Worm (Caenorhabditis elegans) whole organism, young adult: ENCODE measurements around the gene Y24F12A.1.

Experiments used
- B0261.1 ChIP-seq: sonication (generic microtip); optimal IDR thresholded peaks from 2 replicates; lab custom pipeline; 2016; ENCODE audit warnings: mild to moderate bottlenecking, missing genetic modification characterization, moderate library complexity, missing compliant biosample characterization
- B0336.3 ChIP-seq: fragments of 200-800 bp; sonication (Bioruptor generic); IDR thresholded peaks from 2 replicates; pipeline ENCODE4 v1.3.6; 2022; ENCODE audit warnings: missing genetic modification characterization, missing compliant biosample characterization
- F22D6.2 ChIP-seq: sonication (generic microtip); optimal IDR thresholded peaks from 2 replicates; lab custom pipeline; 2016; ENCODE audit warnings: mild to moderate bottlenecking, missing genetic modification characterization, missing compliant biosample characterization
- F23B12.7 ChIP-seq: sonication (generic microtip); optimal IDR thresholded peaks from 2 replicates; lab custom pipeline; 2017; ENCODE audit warnings: missing genetic modification characterization, mild to moderate bottlenecking, missing compliant biosample characterization, antibody characterized with exemption, moderate library complexity; ENCODE audit not compliant: insufficient read depth
- F33H1.4 ChIP-seq: fragments of 200-800 bp; sonication (Bioruptor generic); IDR thresholded peaks from 2 replicates; pipeline ENCODE4 v1.3.6; 2022; ENCODE audit warnings: missing genetic modification reagents, missing genetic modification characterization, missing compliant biosample characterization
- F39B2.1 ChIP-seq: fragments of 200-800 bp; sonication (Bioruptor generic); IDR thresholded peaks from 2 replicates; pipeline ENCODE4 v1.3.6; 2022; ENCODE audit warnings: missing genetic modification reagents, missing genetic modification characterization, missing compliant biosample characterization
- F52B5.7 ChIP-seq: sonication (generic microtip); optimal IDR thresholded peaks from 2 replicates; lab custom pipeline; 2016; ENCODE audit warnings: mild to moderate bottlenecking, missing genetic modification characterization, missing compliant biosample characterization
- F57A8.1 ChIP-seq: fragments of 200-800 bp; sonication (Bioruptor generic); optimal IDR thresholded peaks from 2 replicates; lab custom pipeline; 2018; ENCODE audit warnings: mild to moderate bottlenecking, missing genetic modification characterization, moderate library complexity, missing compliant biosample characterization
- Y79H2A.3 ChIP-seq: fragments of 200-800 bp; sonication (Bioruptor generic); conservative IDR thresholded peaks from 2 replicates; pipeline ENCODE4 v1.3.6; 2022; ENCODE audit warnings: missing genetic modification reagents, missing genetic modification characterization, missing compliant biosample characterization
- ZK185.1 ChIP-seq: sonication (generic microtip); optimal IDR thresholded peaks from 2 replicates; lab custom pipeline; 2016; ENCODE audit warnings: mild to moderate bottlenecking, missing genetic modification characterization, missing compliant biosample characterization; ENCODE audit not compliant: poor library complexity, severe bottlenecking
- akir-1 ChIP-seq: fragments of 200-800 bp; sonication (Bioruptor generic); optimal IDR thresholded peaks from 2 replicates; lab custom pipeline; 2018; ENCODE audit warnings: mild to moderate bottlenecking, missing genetic modification characterization, moderate library complexity, missing compliant biosample characterization
- ama-1 ChIP-seq, 3 experiments: fragments of 150-350 bp in 1 of 3; sonication (generic microtip) in 2 of 3; optimal IDR thresholded peaks; 2 replicates each; lab custom pipeline; 2014 to 2018; ENCODE audit warnings: missing biosample characterization in 2 of 3, missing genetic modification characterization in 2 of 3, missing genetic modification reagents in 2 of 3
- aptf-2 ChIP-seq: fragments of 200-800 bp; sonication (Bioruptor generic); conservative IDR thresholded peaks from 2 replicates; pipeline ENCODE4 v1.3.6; 2022; ENCODE audit warnings: missing genetic modification reagents, missing genetic modification characterization, missing compliant biosample characterization
- aptf-3 ChIP-seq: fragments of 200-800 bp; sonication (Bioruptor generic); IDR thresholded peaks from 2 replicates; pipeline ENCODE4 v1.3.6; 2022; ENCODE audit warnings: missing genetic modification characterization, missing compliant biosample characterization
- atf-7 ChIP-seq: sonication (generic microtip); optimal IDR thresholded peaks from 2 replicates; lab custom pipeline; 2017; ENCODE audit warnings: mild to moderate bottlenecking, missing genetic modification characterization, missing compliant biosample characterization
- attf-5 ChIP-seq: fragments of 200-800 bp; sonication (Bioruptor generic); optimal IDR thresholded peaks from 2 replicates; lab custom pipeline; 2018; ENCODE audit warnings: mild to moderate bottlenecking, missing genetic modification characterization, missing compliant biosample characterization
- ccch-3 ChIP-seq: fragments of 200-800 bp; sonication (Bioruptor generic); optimal IDR thresholded peaks from 2 replicates; lab custom pipeline; 2018; ENCODE audit warnings: mild to moderate bottlenecking, missing genetic modification characterization, missing compliant biosample characterization
- ceh-27 ChIP-seq: fragments of 200-800 bp; sonication (Bioruptor generic); optimal IDR thresholded peaks from 2 replicates; lab custom pipeline; 2018; ENCODE audit warnings: mild to moderate bottlenecking, missing genetic modification characterization, moderate library complexity, missing compliant biosample characterization
- ceh-58 ChIP-seq: fragments of 200-800 bp; sonication (Bioruptor generic); IDR thresholded peaks from 2 replicates; pipeline ENCODE4 v1.3.6; 2022; ENCODE audit warnings: missing genetic modification characterization, missing compliant biosample characterization
- die-1 ChIP-seq: sonication (generic microtip); optimal IDR thresholded peaks from 2 replicates; lab custom pipeline; 2016; ENCODE audit warnings: missing genotype, mild to moderate bottlenecking, missing genetic modification characterization, missing compliant biosample characterization
- dox-1 ChIP-seq: fragments of 200-800 bp; sonication (Bioruptor generic); IDR thresholded peaks from 2 replicates; pipeline ENCODE4 v1.3.6; 2022; ENCODE audit warnings: missing genetic modification reagents, missing genetic modification characterization, missing compliant biosample characterization
- dpff-1 ChIP-seq: sonication (generic microtip); optimal IDR thresholded peaks from 2 replicates; lab custom pipeline; 2017; ENCODE audit warnings: mild to moderate bottlenecking, missing genetic modification characterization, missing compliant biosample characterization
- egl-44 ChIP-seq: fragments of 200-800 bp; sonication (Bioruptor generic); IDR thresholded peaks from 2 replicates; pipeline ENCODE4 v1.3.6; 2022; ENCODE audit warnings: missing genetic modification reagents, missing genetic modification characterization, missing compliant biosample characterization
- ekl-4 ChIP-seq: fragments of 200-800 bp; sonication (Bioruptor generic); IDR thresholded peaks from 2 replicates; pipeline ENCODE4 v1.3.6; 2022; ENCODE audit warnings: missing genetic modification reagents, missing genetic modification characterization, missing compliant biosample characterization
- hlh-12 ChIP-seq: sonication (generic microtip); optimal IDR thresholded peaks from 2 replicates; lab custom pipeline; 2016; ENCODE audit warnings: missing genetic modification characterization, missing compliant biosample characterization
- let-526 ChIP-seq: fragments of 200-800 bp; sonication (Bioruptor generic); IDR thresholded peaks from 2 replicates; pipeline ENCODE4 v1.3.6; 2022; ENCODE audit warnings: missing genetic modification reagents, missing genetic modification characterization, missing compliant biosample characterization
- madf-8 ChIP-seq: fragments of 200-800 bp; sonication (Bioruptor generic); conservative IDR thresholded peaks from 2 replicates; pipeline ENCODE4 v1.3.6; 2022; ENCODE audit warnings: missing genetic modification reagents, missing genetic modification characterization, missing compliant biosample characterization
- mes-4 ChIP-seq: sonication (generic microtip); optimal IDR thresholded peaks from 2 replicates; lab custom pipeline; 2016; ENCODE audit warnings: missing genotype, missing genetic modification characterization, missing compliant biosample characterization
- mxl-1 ChIP-seq: sonication (generic microtip); optimal IDR thresholded peaks from 2 replicates; lab custom pipeline; 2016; ENCODE audit warnings: missing genetic modification characterization, missing compliant biosample characterization
- nfyb-1 ChIP-seq: fragments of 200-800 bp; sonication (Bioruptor generic); IDR thresholded peaks from 2 replicates; pipeline ENCODE4 v1.3.6; 2022; ENCODE audit warnings: missing genetic modification reagents, missing genetic modification characterization, missing compliant biosample characterization
- nhr-120 ChIP-seq: fragments of 200-800 bp; sonication (Bioruptor generic); IDR thresholded peaks from 2 replicates; pipeline ENCODE4 v1.3.6; 2022; ENCODE audit warnings: missing genetic modification characterization, missing compliant biosample characterization
- nhr-179 ChIP-seq: sonication (generic microtip); optimal IDR thresholded peaks from 2 replicates; lab custom pipeline; 2016; ENCODE audit warnings: mild to moderate bottlenecking, missing genetic modification characterization, missing compliant biosample characterization
- nhr-27 ChIP-seq: fragments of 200-800 bp; sonication (Bioruptor generic); optimal IDR thresholded peaks from 2 replicates; lab custom pipeline; 2018; ENCODE audit warnings: mild to moderate bottlenecking, missing genetic modification characterization, moderate library complexity, missing compliant biosample characterization
- nhr-90 ChIP-seq: sonication (generic microtip); optimal IDR thresholded peaks from 2 replicates; lab custom pipeline; 2016; ENCODE audit warnings: missing genotype, mild to moderate bottlenecking, missing genetic modification characterization, missing compliant biosample characterization
- pbrm-1 ChIP-seq: fragments of 200-800 bp; sonication (Bioruptor generic); IDR thresholded peaks from 2 replicates; pipeline ENCODE4 v1.3.6; 2022; ENCODE audit warnings: missing genetic modification reagents, missing genetic modification characterization, missing compliant biosample characterization
- pha-4 ChIP-seq: fragments of 150-350 bp; sonication (generic microtip); optimal IDR thresholded peaks from 2 replicates; lab custom pipeline; 2014; ENCODE audit warnings: missing biosample characterization, missing genetic modification reagents, missing genetic modification characterization
- rcor-1 ChIP-seq: fragments of 200-800 bp; sonication (Bioruptor generic); IDR thresholded peaks from 2 replicates; pipeline ENCODE4 v1.3.6; 2022; ENCODE audit warnings: missing genetic modification reagents, missing genetic modification characterization, missing compliant biosample characterization
- sdz-38 ChIP-seq: sonication (generic microtip); optimal IDR thresholded peaks from 2 replicates; lab custom pipeline; 2016; ENCODE audit warnings: missing genotype, missing genetic modification characterization, missing compliant biosample characterization
- snpc-1.3 ChIP-seq: sonication (generic microtip); optimal IDR thresholded peaks from 2 replicates; lab custom pipeline; 2017; ENCODE audit warnings: missing genetic modification characterization, mild to moderate bottlenecking, missing compliant biosample characterization, antibody characterized with exemption, moderate library complexity, missing genotype, missing genetic modification reagents; ENCODE audit not compliant: insufficient read depth
- sptf-2 ChIP-seq: fragments of 200-800 bp; sonication (Bioruptor generic); optimal IDR thresholded peaks from 2 replicates; lab custom pipeline; 2018; ENCODE audit warnings: mild to moderate bottlenecking, missing genetic modification characterization, missing compliant biosample characterization
- tbp1 ChIP-seq: fragments of 200-800 bp; sonication (Bioruptor generic); optimal IDR thresholded peaks from 2 replicates; lab custom pipeline; 2018; ENCODE audit warnings: mild to moderate bottlenecking, missing genetic modification characterization, missing compliant biosample characterization
- tbx-9 ChIP-seq: sonication (generic microtip); optimal IDR thresholded peaks from 2 replicates; lab custom pipeline; 2016; ENCODE audit warnings: borderline replicate concordance, missing genetic modification characterization, inconsistent platforms, missing compliant biosample characterization
- tlf-1 ChIP-seq: fragments of 200-800 bp; sonication (Bioruptor generic); optimal IDR thresholded peaks from 2 replicates; lab custom pipeline; 2018; ENCODE audit warnings: mild to moderate bottlenecking, missing genetic modification characterization, missing compliant biosample characterization
- unc-130 ChIP-seq: sonication (generic microtip); optimal IDR thresholded peaks from 2 replicates; lab custom pipeline; 2016; ENCODE audit warnings: missing genetic modification reagents, missing genetic modification characterization, missing compliant biosample characterization
- zfh-2 ChIP-seq: fragments of 200-800 bp; sonication (Bioruptor generic); conservative IDR thresholded peaks from 2 replicates; pipeline ENCODE4 v1.3.6; 2022; ENCODE audit warnings: missing genetic modification reagents, missing genetic modification characterization, missing compliant biosample characterization
- ztf-18 ChIP-seq: sonication (generic microtip); optimal IDR thresholded peaks from 2 replicates; lab custom pipeline; 2016; ENCODE audit warnings: missing genotype, mild to moderate bottlenecking, missing genetic modification characterization, missing compliant biosample characterization
- ztf-26 ChIP-seq: sonication (generic microtip); optimal IDR thresholded peaks from 2 replicates; lab custom pipeline; 2017; ENCODE audit warnings: missing genetic modification characterization, missing compliant biosample characterization
- ztf-3 ChIP-seq: fragments of 200-800 bp; sonication (Bioruptor generic); optimal IDR thresholded peaks from 2 replicates; lab custom pipeline; 2018; ENCODE audit warnings: mild to moderate bottlenecking, missing genetic modification characterization, missing compliant biosample characterization

Gene Y24F12A.1

DNA sequence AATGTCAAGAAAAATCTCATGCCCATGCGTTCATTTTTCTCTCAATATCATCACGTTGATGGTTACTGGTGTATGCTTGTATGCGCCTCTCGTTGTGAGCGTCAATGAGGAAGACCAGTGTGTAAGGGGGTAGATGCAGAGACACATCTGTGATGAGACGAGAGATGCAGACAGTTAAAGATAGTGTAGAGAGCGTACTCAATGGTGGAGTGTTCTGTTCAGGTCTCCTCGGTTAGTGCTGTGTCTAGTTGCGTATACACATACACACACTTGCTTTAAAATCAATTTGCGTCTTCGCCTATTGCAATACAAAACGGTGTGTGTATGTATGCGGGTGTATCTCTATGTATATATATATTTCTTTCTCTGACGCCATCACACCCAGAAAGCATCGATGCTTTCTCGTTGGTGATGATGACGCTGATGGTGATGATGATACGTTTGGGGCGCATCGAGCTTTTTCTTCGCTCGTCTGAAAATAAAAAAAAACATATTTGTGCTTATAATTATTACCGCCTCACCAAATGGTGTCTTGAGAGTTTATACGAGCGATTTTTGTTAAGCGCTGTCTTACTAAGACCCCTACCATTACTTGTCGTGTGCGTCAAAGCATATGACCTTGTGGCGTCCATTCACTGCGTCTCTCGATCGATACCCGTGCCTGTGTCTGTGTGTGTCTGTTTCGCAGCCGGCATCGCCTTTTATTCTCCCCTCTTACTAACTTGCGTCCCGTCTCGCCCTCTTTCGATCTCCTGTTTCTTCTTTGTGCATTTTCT, 11.5 kb upstream of the Y24F12A.1 start, which contains the start of gene F40F11.3 (continued):
- TF ChIP-seq ztf-26 (tag; lab: Kevin White, UChicago): peak; percentile 51
- peak; percentile 26 for TF ChIP-seq B0336.3
- peak; percentile 68 for TF ChIP-seq dox-1 (GFP tag; lab: Robert Waterston, UW)
- no peak for TF ChIP-seq hlh-12 (tag; lab: Kevin White, UChicago)
- no peak for TF ChIP-seq mes-4 (tag; lab: Kevin White, UChicago)
- no peak for TF ChIP-seq F22D6.2 (tag; lab: Kevin White, UChicago)
- no peak for TF ChIP-seq F52B5.7 (tag; lab: Kevin White, UChicago)
- no peak for TF ChIP-seq B0261.1 (tag; lab: Kevin White, UChicago)
- TF ChIP-seq akir-1 (GFP tag; lab: Kevin White, UChicago): peak; percentile 38
- no peak for TF ChIP-seq Y79H2A.3
- TF ChIP-seq dpff-1 (tag; lab: Kevin White, UChicago): no peak
- TF ChIP-seq ceh-58: no peak; the same call in 1 of the 2 replicates
- TF ChIP-seq F39B2.1 (GFP tag; lab: Robert Waterston, UW): no peak
- TF ChIP-seq pbrm-1 (GFP tag; lab: Robert Waterston, UW): peak; percentile 73
- peak; percentile 34; the same call in 1 of the 2 replicates for TF ChIP-seq F33H1.4 (GFP tag; lab: Robert Waterston, UW)
- TF ChIP-seq ekl-4 (GFP tag; lab: Robert Waterston, UW): peak; percentile 73
- TF ChIP-seq ztf-3: no peak
- no peak for TF ChIP-seq mxl-1 (tag; lab: Kevin White, UChicago)
- TF ChIP-seq die-1 (tag; lab: Kevin White, UChicago): peak; percentile 54
- no peak for TF ChIP-seq aptf-2 (GFP tag; lab: Robert Waterston, UW)
- TF ChIP-seq sptf-2 (GFP tag; lab: Kevin White, UChicago): no peak
- peak; percentile 94 for TF ChIP-seq ceh-27 (GFP tag; lab: Kevin White, UChicago)
- peak; percentile 13 for TF ChIP-seq nhr-90 (tag; lab: Kevin White, UChicago)
- peak; percentile 48 for TF ChIP-seq tlf-1 (GFP tag; lab: Kevin White, UChicago)
- no peak for TF ChIP-seq madf-8
- TF ChIP-seq egl-44 (GFP tag; lab: Robert Waterston, UW): peak; percentile 64; the same call in 1 of the 2 replicates
- TF ChIP-seq pha-4 (tag; lab: Kevin White, UChicago): no peak
- no peak for TF ChIP-seq aptf-3 (GFP tag; lab: Robert Waterston, UW)
- no peak for TF ChIP-seq nhr-27 (tag; lab: Kevin White, UChicago)
- no peak for TF ChIP-seq tbx-9 (tag; lab: Kevin White, UChicago)
- TF ChIP-seq ccch-3: no peak
- peak; percentile 54 for TF ChIP-seq tbp1 (GFP tag; lab: Kevin White, UChicago)
- peak; percentile 42 for TF ChIP-seq atf-7 (tag; lab: Kevin White, UChicago)
- TF ChIP-seq let-526: peak; percentile 77
- no peak for TF ChIP-seq rcor-1 (GFP tag; lab: Robert Waterston, UW)
- TF ChIP-seq nhr-120: no peak
- no peak for TF ChIP-seq unc-130 (GFP tag; lab: Kevin White, UChicago)
- TF ChIP-seq F57A8.1 (GFP tag; lab: Kevin White, UChicago): peak; percentile 25
- no peak for TF ChIP-seq snpc-1.3 (tag; lab: Kevin White, UChicago)
- TF ChIP-seq attf-5 (GFP tag; lab: Kevin White, UChicago): peak; percentile 90
- TF ChIP-seq zfh-2 (GFP tag; lab: Robert Waterston, UW): no peak; the same call in 1 of the 2 replicates
- TF ChIP-seq ztf-18 (tag; lab: Kevin White, UChicago): peak; percentile 2
- no peak for TF ChIP-seq F23B12.7 (tag; lab: Kevin White, UChicago)
- TF ChIP-seq sdz-38 (tag; lab: Kevin White, UChicago): no peak
- TF ChIP-seq nfyb-1 (GFP tag; lab: Robert Waterston, UW): peak; percentile 77
- TF ChIP-seq ama-1 (optimal IDR thresholded peaks at IDR 0.05; lab: Kevin White, UChicago): no peak
- TF ChIP-seq ama-1 (GFP tag; optimal IDR thresholded peaks at IDR 0.05; lab: Kevin White, UChicago): no peak
- TF ChIP-seq ZK185.1 (tag; lab: Kevin White, UChicago): peak; percentile 79
- no peak for TF ChIP-seq nhr-179 (tag; lab: Kevin White, UChicago)
